Worm (Caenorhabditis elegans): ENCODE measurements around the gene cex-1.

Gene cex-1

DNA sequence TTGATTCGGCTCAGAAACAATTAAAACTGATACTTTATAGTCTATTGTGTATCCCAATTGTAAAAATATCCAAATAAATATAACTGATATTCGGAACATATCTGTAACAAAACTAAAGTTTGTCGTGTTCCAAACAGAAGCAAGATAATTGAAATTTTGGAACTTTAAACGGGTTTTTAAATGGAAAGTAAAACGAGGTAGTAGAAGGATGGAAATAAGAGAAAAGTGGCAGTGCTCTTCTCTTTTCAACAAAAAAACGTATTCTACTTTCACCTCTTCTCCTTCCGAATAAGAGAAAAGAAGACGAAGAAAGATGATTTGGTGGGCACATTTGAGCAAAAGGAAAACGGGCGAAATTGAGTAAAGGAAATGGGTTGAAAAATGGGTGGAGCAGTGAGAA is 975 bp upstream of the cex-1 start, which contains the start of gene nmr-1:
Gene nmr-1 (minus strand): TSS at position 101 of the 400 bp plus-strand sequence.
- TF ChIP-seq ztf-29 (GFP tag; IDR thresholded peaks at IDR 0.05), result no peak

DNA sequence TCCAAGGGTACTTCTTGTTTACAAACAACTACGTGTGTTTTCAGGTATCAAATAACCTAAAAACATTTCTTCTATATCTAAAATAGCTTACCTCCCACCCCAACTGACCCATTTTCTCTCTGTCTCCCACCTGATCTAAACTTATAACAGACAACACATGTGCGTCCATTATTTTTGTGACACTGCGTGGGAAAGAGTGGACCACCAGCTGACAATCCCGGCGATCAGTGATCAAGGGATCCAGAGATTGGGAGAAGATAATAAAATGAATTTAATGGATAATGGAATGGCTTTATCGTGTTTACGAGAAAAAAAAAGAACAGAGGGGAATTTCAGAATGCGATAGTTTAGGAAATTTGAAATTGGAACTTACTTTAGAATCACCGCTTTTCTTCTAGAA is 1.7 kb downstream of the cex-1 start:
- TF ChIP-seq med-1 (GFP tag; optimal IDR thresholded peaks at IDR 0.05; ENCODE audit: insufficient read depth) (no peak), klf-2 (GFP tag; conservative IDR thresholded peaks at IDR 0.05) (no peak), ref-1 (GFP tag; conservative IDR thresholded peaks at IDR 0.05) (no peak), tab-1 (GFP tag; IDR thresholded peaks at IDR 0.05) (no peak), T22C8.4 (GFP tag; IDR thresholded peaks at IDR 0.05) (no peak), cog-1 (tag; optimal IDR thresholded peaks at IDR 0.05) (no peak), flt-1 (GFP tag; IDR thresholded peaks at IDR 0.05) (no peak), ztf-29 (GFP tag; IDR thresholded peaks at IDR 0.05) (no peak), ztf-23 (GFP tag; IDR thresholded peaks at IDR 0.05) (no peak)

DNA sequence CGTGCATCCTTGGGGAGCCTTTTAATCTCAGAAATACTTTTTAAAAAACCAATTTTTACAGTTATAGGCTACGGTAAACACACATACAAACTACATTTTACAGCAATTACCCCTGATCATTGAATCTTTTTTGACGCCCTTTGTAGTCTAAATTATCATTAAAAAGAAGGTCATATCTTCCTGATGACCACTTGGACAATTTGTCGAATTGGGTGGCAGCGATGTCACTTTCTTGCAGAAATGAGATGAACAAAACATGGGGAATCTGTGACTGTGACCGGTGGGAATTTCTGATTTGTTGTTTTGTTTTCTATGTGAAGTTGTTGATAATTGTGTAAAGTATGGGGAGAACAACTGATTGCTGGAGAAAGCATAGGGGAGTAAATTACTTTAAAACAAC is 2.1 kb downstream of the cex-1 start:
- TF ChIP-seq klf-2 (GFP tag; conservative IDR thresholded peaks at IDR 0.05) (no peak), ztf-23 (GFP tag; IDR thresholded peaks at IDR 0.05) (no peak), med-1 (GFP tag; optimal IDR thresholded peaks at IDR 0.05; ENCODE audit: insufficient read depth) (no peak), ref-1 (GFP tag; conservative IDR thresholded peaks at IDR 0.05) (no peak), ztf-29 (GFP tag; IDR thresholded peaks at IDR 0.05) (no peak), cog-1 (tag; optimal IDR thresholded peaks at IDR 0.05) (no peak), flt-1 (GFP tag; IDR thresholded peaks at IDR 0.05) (no peak), T22C8.4 (GFP tag; IDR thresholded peaks at IDR 0.05) (no peak), tab-1 (GFP tag; IDR thresholded peaks at IDR 0.05) (no peak)

DNA sequence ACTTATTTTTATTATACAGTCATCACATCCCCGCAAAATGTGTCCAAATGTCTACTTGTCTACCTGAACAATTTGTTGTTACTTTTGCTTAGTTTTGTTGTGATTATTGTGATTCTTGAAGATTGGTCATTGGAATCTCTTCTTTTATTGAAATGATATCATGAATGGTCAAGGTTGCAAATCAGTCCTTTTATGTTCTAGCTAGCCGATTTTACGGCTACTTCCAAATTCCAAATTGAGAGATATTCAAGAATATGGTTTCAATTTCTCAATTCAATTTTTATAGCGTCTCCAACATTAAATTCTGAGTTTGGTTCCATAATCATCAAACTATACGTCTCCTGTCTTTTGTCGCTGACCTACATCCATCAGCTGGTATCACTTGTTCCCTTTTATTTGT is 3.8 kb downstream of the cex-1 start:
- TF ChIP-seq tab-1 (GFP tag; IDR thresholded peaks at IDR 0.05) (no peak), ref-1 (GFP tag; conservative IDR thresholded peaks at IDR 0.05) (no peak), med-1 (GFP tag; optimal IDR thresholded peaks at IDR 0.05; ENCODE audit: insufficient read depth) (no peak), ztf-29 (GFP tag; IDR thresholded peaks at IDR 0.05) (no peak), flt-1 (GFP tag; IDR thresholded peaks at IDR 0.05) (no peak), T22C8.4 (GFP tag; IDR thresholded peaks at IDR 0.05) (no peak)

DNA sequence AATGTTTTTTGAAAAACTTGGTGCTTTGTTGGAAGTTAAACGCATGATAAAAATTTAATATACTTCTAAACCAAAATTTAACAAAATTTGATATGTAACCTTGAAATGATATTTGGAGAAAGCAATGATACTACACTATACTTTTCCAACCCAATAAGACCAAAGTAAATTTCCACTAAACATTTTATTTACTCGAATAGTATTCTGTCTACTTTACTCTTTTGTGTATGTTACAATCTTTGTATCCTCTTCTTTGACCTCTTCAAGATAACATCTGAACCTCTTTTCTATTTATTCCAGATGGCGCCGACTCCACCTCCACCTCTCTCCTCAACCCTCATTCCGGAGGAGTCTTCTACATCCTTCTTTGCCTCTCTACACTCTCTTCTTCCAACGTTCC is 6.1 kb downstream of the cex-1 start, which contains the start of gene dhs-5:
Gene dhs-5 (plus strand): TSS at position 301 of the 400 bp plus-strand sequence.
- TF ChIP-seq ztf-23 (GFP tag; IDR thresholded peaks at IDR 0.05) (no peak), cog-1 (tag; optimal IDR thresholded peaks at IDR 0.05) (no peak), tab-1 (GFP tag; IDR thresholded peaks at IDR 0.05) (no peak), ztf-29 (GFP tag; IDR thresholded peaks at IDR 0.05) (no peak), klf-2 (GFP tag; conservative IDR thresholded peaks at IDR 0.05) (no peak), med-1 (GFP tag; optimal IDR thresholded peaks at IDR 0.05; ENCODE audit: insufficient read depth) (no peak), flt-1 (GFP tag; IDR thresholded peaks at IDR 0.05) (no peak), ref-1 (GFP tag; conservative IDR thresholded peaks at IDR 0.05) (no peak), T22C8.4 (GFP tag; IDR thresholded peaks at IDR 0.05) (no peak)

DNA sequence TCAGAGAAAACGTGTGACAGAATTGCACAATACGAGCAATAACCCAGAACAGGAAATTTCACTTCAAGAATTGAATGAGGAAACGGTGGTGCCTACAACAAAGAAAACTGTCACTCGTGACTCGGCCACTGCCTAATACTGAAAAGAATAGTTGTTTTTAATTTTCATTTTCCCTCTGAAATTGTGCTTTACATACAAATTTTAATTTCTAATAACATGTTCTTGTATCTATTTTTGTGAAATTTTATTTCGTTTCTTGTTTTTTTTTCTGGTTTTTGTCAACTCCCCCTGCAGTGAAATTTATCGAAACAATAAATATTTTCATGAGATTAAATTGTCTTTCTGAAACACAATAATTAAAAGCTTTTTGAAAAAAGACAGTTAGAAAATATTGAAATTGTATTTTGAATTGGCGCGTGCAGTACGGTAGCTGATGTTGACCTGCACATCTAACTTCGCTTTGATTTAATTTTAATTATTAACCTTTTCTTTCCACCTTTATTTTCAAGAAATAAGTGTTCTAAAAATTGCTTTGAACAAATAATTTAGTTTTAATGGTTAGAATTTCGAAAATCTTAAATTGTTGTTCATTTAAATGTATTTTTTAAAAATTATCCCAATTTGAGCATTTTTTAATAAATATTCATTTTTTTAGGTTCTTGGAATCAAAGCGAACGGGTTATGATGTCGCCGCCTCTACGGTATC is 8.3 kb downstream of the cex-1 start, which contains the start of gene daz-1:
Gene daz-1 (plus strand): TSS at position 656 of the 706 bp plus-strand sequence.
- TF ChIP-seq ztf-29 (GFP tag; IDR thresholded peaks at IDR 0.05) (no peak), klf-2 (GFP tag; conservative IDR thresholded peaks at IDR 0.05) (no peak), ref-1 (GFP tag; conservative IDR thresholded peaks at IDR 0.05) (no peak), flt-1 (GFP tag; IDR thresholded peaks at IDR 0.05) (no peak)

DNA sequence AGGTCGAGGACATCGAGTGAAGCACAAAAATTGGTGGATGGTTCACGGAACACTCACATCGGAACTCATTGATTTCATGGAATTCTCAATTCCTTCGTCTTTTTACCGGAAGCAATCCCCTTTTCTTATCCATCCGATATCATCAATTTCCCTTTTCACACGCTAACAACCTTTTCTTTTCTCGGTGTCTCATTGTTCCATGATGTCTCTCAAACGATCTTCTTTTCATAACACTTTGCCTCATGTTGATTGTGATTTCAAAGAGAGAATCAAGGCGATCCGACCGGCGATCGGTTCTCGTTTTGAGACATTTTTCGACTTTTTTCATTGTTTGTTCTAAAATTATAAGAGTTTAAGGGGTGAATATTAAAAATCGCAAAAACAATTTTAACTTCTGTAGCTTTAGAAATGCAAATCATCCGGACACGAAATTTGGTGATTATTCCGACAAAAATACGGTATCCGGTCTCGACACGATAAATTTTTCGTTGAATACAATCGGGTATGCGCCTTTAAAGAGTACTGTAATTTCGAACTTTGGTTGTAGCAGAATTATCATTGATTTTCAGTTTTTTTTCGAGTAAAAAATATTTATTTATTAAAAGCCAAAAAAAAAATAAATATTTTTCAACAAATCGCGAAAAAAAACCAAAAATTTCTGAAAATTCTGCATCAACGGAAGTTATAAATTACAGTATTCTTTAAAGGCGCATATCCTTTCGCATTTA is 11.4 kb downstream of the cex-1 start:
- no peak for TF ChIP-seq ref-1 (GFP tag; conservative IDR thresholded peaks at IDR 0.05)
- TF ChIP-seq klf-2 (GFP tag; conservative IDR thresholded peaks at IDR 0.05), result no peak
- TF ChIP-seq med-1 (GFP tag; optimal IDR thresholded peaks at IDR 0.05; ENCODE audit: insufficient read depth), result no peak
- no peak for TF ChIP-seq flt-1 (GFP tag; IDR thresholded peaks at IDR 0.05)
- no peak for TF ChIP-seq ztf-23 (GFP tag; IDR thresholded peaks at IDR 0.05)
- TF ChIP-seq tab-1 (GFP tag; IDR thresholded peaks at IDR 0.05), result no peak
- TF ChIP-seq cog-1 (tag; optimal IDR thresholded peaks at IDR 0.05), result no peak
- TF ChIP-seq T22C8.4 (GFP tag; IDR thresholded peaks at IDR 0.05), result no peak
- TF ChIP-seq ztf-29 (GFP tag; IDR thresholded peaks at IDR 0.05), result no peak

DNA sequence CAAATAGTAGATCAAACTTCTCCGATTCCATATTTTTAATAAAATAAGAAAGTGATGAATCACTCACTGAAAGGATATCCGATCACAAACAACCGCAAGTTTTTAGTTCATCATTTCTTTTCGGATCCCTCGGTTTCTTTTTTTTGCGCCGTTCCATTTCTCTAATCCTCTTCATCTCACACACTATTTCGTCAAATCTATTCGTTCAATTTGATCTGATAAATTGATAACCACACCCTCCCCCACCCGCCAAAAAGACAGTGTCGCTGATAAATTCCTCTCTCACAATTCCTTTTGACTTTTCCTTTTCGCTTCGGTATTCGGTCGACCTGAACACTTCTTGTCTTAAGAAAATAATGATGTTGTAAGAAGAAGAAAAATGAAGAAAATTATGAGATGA is 12.1 kb downstream of the cex-1 start:
- no peak for TF ChIP-seq med-1 (GFP tag; optimal IDR thresholded peaks at IDR 0.05; ENCODE audit: insufficient read depth)
- no peak for TF ChIP-seq cog-1 (tag; optimal IDR thresholded peaks at IDR 0.05)
- TF ChIP-seq T22C8.4 (GFP tag; IDR thresholded peaks at IDR 0.05), result no peak
- TF ChIP-seq flt-1 (GFP tag; IDR thresholded peaks at IDR 0.05), result no peak
- TF ChIP-seq ztf-29 (GFP tag; IDR thresholded peaks at IDR 0.05), result no peak
- TF ChIP-seq ref-1 (GFP tag; conservative IDR thresholded peaks at IDR 0.05), result no peak
- TF ChIP-seq ztf-23 (GFP tag; IDR thresholded peaks at IDR 0.05), result no peak
- TF ChIP-seq tab-1 (GFP tag; IDR thresholded peaks at IDR 0.05), result no peak
- TF ChIP-seq klf-2 (GFP tag; conservative IDR thresholded peaks at IDR 0.05), result no peak

DNA sequence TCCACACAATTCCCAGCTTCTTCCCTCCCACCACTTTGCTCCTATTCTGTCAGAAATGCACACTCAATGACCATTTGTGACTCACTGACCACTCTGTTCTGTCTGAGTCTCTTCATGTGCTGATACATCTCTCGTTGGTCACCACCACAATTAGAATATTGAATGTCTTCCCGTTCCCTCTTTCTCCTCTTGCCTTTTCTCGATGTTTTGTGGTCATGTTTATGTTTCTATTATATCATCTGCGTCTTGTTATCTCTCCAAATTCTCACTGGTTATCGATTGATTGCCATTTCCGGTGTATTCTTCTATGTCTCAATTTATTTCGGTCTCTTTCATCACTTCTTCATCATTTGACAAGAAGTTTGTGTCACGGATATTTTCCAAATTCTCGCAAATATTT is 13.4 kb downstream of the cex-1 start:
- TF ChIP-seq tab-1 (GFP tag; IDR thresholded peaks at IDR 0.05), result no peak
- TF ChIP-seq T22C8.4 (GFP tag; IDR thresholded peaks at IDR 0.05), result peak; percentile 72
- TF ChIP-seq ztf-23 (GFP tag; IDR thresholded peaks at IDR 0.05), result no peak
- TF ChIP-seq flt-1 (GFP tag; IDR thresholded peaks at IDR 0.05), result no peak
- no peak for TF ChIP-seq klf-2 (GFP tag; conservative IDR thresholded peaks at IDR 0.05)
- peak; percentile 16 for TF ChIP-seq cog-1 (tag; optimal IDR thresholded peaks at IDR 0.05)
- no peak for TF ChIP-seq ref-1 (GFP tag; conservative IDR thresholded peaks at IDR 0.05)
- TF ChIP-seq ztf-29 (GFP tag; IDR thresholded peaks at IDR 0.05), result no peak
- no peak for TF ChIP-seq med-1 (GFP tag; optimal IDR thresholded peaks at IDR 0.05; ENCODE audit: insufficient read depth)
